Worm (Caenorhabditis elegans) whole organism, L1 larva: ENCODE results near the gene F59A7.2.

Experiments used
- egl-27 ChIP-seq, 2 experiments: fragments of 150-350 bp in 1 of 2; sonication (generic microtip); optimal IDR thresholded peaks; 3 replicates each; lab custom pipeline; 2017 to 2018; ENCODE audit warnings: missing biosample characterization in 2 of 2, missing genetic modification characterization in 2 of 2, missing genetic modification reagents in 2 of 2
- elt-3 ChIP-seq, 6 experiments: fragments of 150-350 bp in 1 of 6; sonication (generic microtip); optimal IDR thresholded peaks; 2 replicates each; lab custom pipeline; 2017 to 2018; ENCODE audit warnings: missing biosample characterization in 6 of 6, missing genetic modification characterization in 6 of 6, inconsistent platforms in 1 of 6

ce11 chrV:1986954-1987353, 29.4 kb downstream of the F59A7.2 start, which contains the start of gene T08B1.1:
- TF ChIP-seq elt-3 (tag; optimal IDR thresholded peaks at IDR 0.05; lab: Kevin White, UChicago) (no peak), egl-27 (tag; optimal IDR thresholded peaks at IDR 0.05; lab: Kevin White, UChicago) (no peak)
